Fruit fly (Drosophila melanogaster) whole organism, embryonic: Measurements from ENCODE around the gene CG14120.
A peak's percentile ranks its signal among the peaks of the same experiment; 100 is the strongest.

Source experiments
- ATbp ChIP-seq: fragments of 200-800 bp; sonication (Bioruptor generic); optimal IDR thresholded peaks from 2 replicates; lab custom pipeline; 2017; ENCODE audit warnings: missing biosample characterization, mild to moderate bottlenecking, missing genetic modification characterization, missing genetic modification reagents
- CG10979 ChIP-seq: fragments of 200-800 bp; sonication (Bioruptor generic); optimal IDR thresholded peaks from 2 replicates; lab custom pipeline; 2018; ENCODE audit warnings: missing biosample characterization, mild to moderate bottlenecking, missing genetic modification characterization, moderate library complexity
- CG11398 ChIP-seq: fragments of 200-800 bp; sonication (Bioruptor generic); optimal IDR thresholded peaks from 2 replicates; lab custom pipeline; 2016; ENCODE audit warnings: missing biosample characterization, missing genetic modification characterization
- CG12299 ChIP-seq: fragments of 200-800 bp; sonication (Bioruptor generic); optimal IDR thresholded peaks from 2 replicates; lab custom pipeline; 2018; ENCODE audit warnings: missing biosample characterization, mild to moderate bottlenecking, missing genetic modification characterization
- CG13123 ChIP-seq: fragments of 200-800 bp; sonication (Bioruptor generic); optimal IDR thresholded peaks from 2 replicates; lab custom pipeline; 2016; ENCODE audit warnings: missing biosample characterization, missing genetic modification characterization
- CG13624 ChIP-seq: fragments of 200-800 bp; sonication (Bioruptor generic); optimal IDR thresholded peaks from 2 replicates; lab custom pipeline; 2016; ENCODE audit warnings: missing biosample characterization, missing genetic modification characterization
- CG14667 ChIP-seq: fragments of 200-800 bp; sonication (Bioruptor generic); IDR thresholded peaks from 2 replicates; pipeline ENCODE4 v1.3.6; 2022; ENCODE audit warnings: missing biosample characterization, missing genetic modification characterization
- CG18011 ChIP-seq: fragments of 200-800 bp; sonication (Bioruptor generic); optimal IDR thresholded peaks from 2 replicates; lab custom pipeline; 2017; ENCODE audit warnings: missing biosample characterization, missing genetic modification characterization, mild to moderate bottlenecking, moderate library complexity, missing genotype
- CG2116 ChIP-seq: fragments of 200-800 bp; sonication (Bioruptor generic); optimal IDR thresholded peaks from 3 replicates; lab custom pipeline; 2018; ENCODE audit warnings: missing biosample characterization, mild to moderate bottlenecking, missing genetic modification characterization
- CG2120 ChIP-seq: fragments of 200-800 bp; sonication (Bioruptor generic); optimal IDR thresholded peaks from 3 replicates; lab custom pipeline; 2016; ENCODE audit warnings: missing biosample characterization, missing genetic modification characterization
- CG2875 ChIP-seq: fragments of 200-800 bp; sonication (Bioruptor generic); optimal IDR thresholded peaks from 2 replicates; lab custom pipeline; 2017; ENCODE audit warnings: missing biosample characterization, mild to moderate bottlenecking, missing genetic modification characterization, missing genetic modification reagents
- CG30020 ChIP-seq: fragments of 200-800 bp; optimal IDR thresholded peaks from 2 replicates; lab custom pipeline; 2019; ENCODE audit warnings: missing biosample characterization, mild to moderate bottlenecking, missing genetic modification characterization, moderate library complexity
- CG31224 ChIP-seq: fragments of 200-800 bp; sonication (Bioruptor generic); IDR thresholded peaks from 2 replicates; pipeline ENCODE4 v1.3.6; 2022; ENCODE audit warnings: missing biosample characterization, missing genetic modification characterization
- CG32772 ChIP-seq: fragments of 200-800 bp; sonication (Bioruptor generic); IDR thresholded peaks from 2 replicates; pipeline ENCODE4 v1.3.6; 2022; ENCODE audit warnings: missing biosample characterization, missing genetic modification characterization
- CG34224 ChIP-seq: fragments of 200-800 bp; sonication (Bioruptor generic); IDR thresholded peaks from 3 replicates; pipeline ENCODE4 v1.3.6; 2022; ENCODE audit warnings: missing biosample characterization, missing genetic modification characterization; ENCODE audit not compliant: partially characterized antibody
- CG34422 ChIP-seq: fragments of 200-800 bp; sonication (Bioruptor generic); IDR thresholded peaks from 3 replicates; pipeline ENCODE4 v1.3.6; 2022; ENCODE audit warnings: missing biosample characterization, missing genetic modification characterization
- CG6272 ChIP-seq: fragments of 200-800 bp; sonication (Bioruptor generic); IDR thresholded peaks from 2 replicates; pipeline ENCODE4 v1.3.6; 2022; ENCODE audit warnings: missing biosample characterization, missing genetic modification characterization
- CG6683 ChIP-seq: fragments of 200-800 bp; sonication (Bioruptor generic); optimal IDR thresholded peaks from 2 replicates; lab custom pipeline; 2017; ENCODE audit warnings: missing biosample characterization, mild to moderate bottlenecking, missing genetic modification characterization, missing genetic modification reagents
- CG6765 ChIP-seq: fragments of 200-800 bp; sonication (Bioruptor generic); optimal IDR thresholded peaks from 3 replicates; lab custom pipeline; 2017; ENCODE audit warnings: missing biosample characterization, mild to moderate bottlenecking, missing genetic modification characterization
- CG9437 ChIP-seq: fragments of 200-800 bp; sonication (Bioruptor generic); optimal IDR thresholded peaks from 2 replicates; lab custom pipeline; 2018; ENCODE audit warnings: missing biosample characterization, mild to moderate bottlenecking, missing genetic modification characterization
- CG9876 ChIP-seq: fragments of 200-800 bp; sonication (Bioruptor generic); optimal IDR thresholded peaks from 2 replicates; lab custom pipeline; 2016; ENCODE audit warnings: missing biosample characterization, missing genetic modification characterization
- CrebB ChIP-seq: fragments of 200-800 bp; sonication (Bioruptor generic); optimal IDR thresholded peaks from 3 replicates; lab custom pipeline; 2018; ENCODE audit warnings: missing biosample characterization, mild to moderate bottlenecking, missing genetic modification characterization
- Dfd ChIP-seq, 2 experiments: fragments of >200 bp; optimal IDR thresholded peaks; 2 replicates each; lab custom pipeline; 2017; ENCODE audit warnings: missing biosample characterization in 2 of 2, missing genetic modification characterization in 2 of 2
- ERR ChIP-seq: fragments of 200-800 bp; sonication (Bioruptor generic); optimal IDR thresholded peaks from 2 replicates; lab custom pipeline; 2016; ENCODE audit warnings: missing biosample characterization, missing genetic modification characterization
- Ets97D ChIP-seq: fragments of 200-800 bp; sonication (Bioruptor generic); optimal IDR thresholded peaks from 3 replicates; lab custom pipeline; 2016; ENCODE audit warnings: missing biosample characterization, missing genetic modification characterization
- Fer1 ChIP-seq: fragments of 200-800 bp; sonication (Bioruptor generic); optimal IDR thresholded peaks from 2 replicates; lab custom pipeline; 2017; ENCODE audit warnings: missing biosample characterization, mild to moderate bottlenecking, missing genetic modification characterization
- H15 ChIP-seq: fragments of 200-800 bp; sonication (Bioruptor generic); IDR thresholded peaks from 3 replicates; pipeline ENCODE4 v1.3.6; 2022; ENCODE audit warnings: missing biosample characterization, missing genetic modification characterization
- HHEX ChIP-seq: fragments of 200-800 bp; sonication (Bioruptor generic); optimal IDR thresholded peaks from 3 replicates; lab custom pipeline; 2017; ENCODE audit warnings: missing biosample characterization, mild to moderate bottlenecking, missing genetic modification characterization, missing genetic modification reagents
- HLH3B ChIP-seq: fragments of 200-800 bp; sonication (Bioruptor generic); IDR thresholded peaks from 2 replicates; pipeline ENCODE4 v1.3.6; 2022; ENCODE audit warnings: missing biosample characterization, missing genetic modification characterization
- Hand ChIP-seq: fragments of 200-800 bp; sonication (Bioruptor generic); optimal IDR thresholded peaks from 2 replicates; lab custom pipeline; 2017; ENCODE audit warnings: mild to moderate bottlenecking, missing biosample characterization, missing genetic modification reagents, missing genetic modification characterization
- Optix ChIP-seq: fragments of 200-800 bp; sonication (Bioruptor generic); IDR thresholded peaks from 3 replicates; pipeline ENCODE4 v1.3.6; 2022; ENCODE audit warnings: missing biosample characterization, missing genetic modification characterization
- TFAM ChIP-seq: fragments of 200-800 bp; sonication (Bioruptor generic); optimal IDR thresholded peaks from 2 replicates; lab custom pipeline; 2017; ENCODE audit warnings: missing biosample characterization, missing genetic modification characterization, inconsistent platforms
- ab ChIP-seq: fragments of 200-800 bp; sonication (Bioruptor generic); optimal IDR thresholded peaks from 2 replicates; lab custom pipeline; 2016; ENCODE audit warnings: missing biosample characterization, missing genetic modification characterization
- ap ChIP-seq: fragments of 200-800 bp; sonication (Bioruptor generic); IDR thresholded peaks from 2 replicates; pipeline ENCODE4 v1.3.6; 2022; ENCODE audit warnings: missing biosample characterization, missing genetic modification characterization
- ara ChIP-seq: fragments of 200-800 bp; sonication (Bioruptor generic); IDR thresholded peaks from 2 replicates; pipeline ENCODE4 v1.3.6; 2022; ENCODE audit warnings: missing biosample characterization, missing genetic modification characterization
- ase ChIP-seq: fragments of 200-800 bp; sonication (Bioruptor generic); IDR thresholded peaks from 3 replicates; pipeline ENCODE4 v1.3.6; 2022; ENCODE audit warnings: missing biosample characterization, missing genetic modification characterization
- bcd ChIP-seq: fragments of 200-800 bp; sonication (Bioruptor generic); optimal IDR thresholded peaks from 2 replicates; lab custom pipeline; 2017; ENCODE audit warnings: missing biosample characterization, mild to moderate bottlenecking, missing genetic modification characterization
- bsh ChIP-seq, 2 experiments: fragments of 200-800 bp; sonication (Bioruptor generic); optimal IDR thresholded peaks; 2 replicates each; lab custom pipeline; 2017 to 2018; ENCODE audit warnings: mild to moderate bottlenecking in 2 of 2, missing biosample characterization in 2 of 2, missing genetic modification characterization in 2 of 2, moderate library complexity in 1 of 2
- crp ChIP-seq, 2 experiments: fragments of 200-800 bp; sonication (Bioruptor generic); optimal IDR thresholded peaks; 2 replicates in 1 of 2; 3 replicates in 1 of 2; lab custom pipeline; 2017; ENCODE audit warnings: missing biosample characterization in 2 of 2, missing genetic modification characterization in 2 of 2, mild to moderate bottlenecking in 1 of 2, moderate library complexity in 1 of 2
- dati ChIP-seq: fragments of 200-800 bp; sonication (Bioruptor generic); IDR thresholded peaks from 2 replicates; pipeline ENCODE4 v1.3.6; 2022; ENCODE audit warnings: missing biosample characterization, missing genetic modification characterization
- gfzf ChIP-seq: fragments of 200-800 bp; sonication (Bioruptor generic); optimal IDR thresholded peaks from 2 replicates; lab custom pipeline; 2016; ENCODE audit warnings: missing biosample characterization, mild to moderate bottlenecking, missing genetic modification characterization, moderate library complexity
- nerfin-2 ChIP-seq: fragments of 200-800 bp; sonication (Bioruptor generic); IDR thresholded peaks from 2 replicates; pipeline ENCODE4 v1.3.6; 2022; ENCODE audit warnings: missing biosample characterization, missing genetic modification characterization; ENCODE audit not compliant: partially characterized antibody
- ro ChIP-seq: fragments of 200-800 bp; sonication (Bioruptor generic); IDR thresholded peaks from 2 replicates; pipeline ENCODE4 v1.3.6; 2022; ENCODE audit warnings: missing biosample characterization, missing genetic modification characterization
- schlank ChIP-seq: fragments of 200-800 bp; sonication (Bioruptor generic); optimal IDR thresholded peaks from 2 replicates; lab custom pipeline; 2018; ENCODE audit warnings: missing biosample characterization, mild to moderate bottlenecking, missing genetic modification characterization
- scrt ChIP-seq: fragments of 200-800 bp; sonication (Bioruptor generic); optimal IDR thresholded peaks from 2 replicates; lab custom pipeline; 2018; ENCODE audit warnings: missing biosample characterization, mild to moderate bottlenecking, missing genetic modification characterization, moderate library complexity
- sens-2 ChIP-seq: fragments of 200-800 bp; sonication (Bioruptor generic); IDR thresholded peaks from 2 replicates; pipeline ENCODE4 v1.3.6; 2022; ENCODE audit warnings: missing biosample characterization, missing genetic modification characterization
- seq ChIP-seq: fragments of 200-800 bp; sonication (Bioruptor generic); IDR thresholded peaks from 2 replicates; pipeline ENCODE4 v1.3.6; 2022; ENCODE audit warnings: missing biosample characterization, missing genetic modification characterization
- so ChIP-seq: fragments of 200-800 bp; sonication (Bioruptor generic); IDR thresholded peaks from 3 replicates; pipeline ENCODE4 v1.3.6; 2022; ENCODE audit warnings: missing biosample characterization, missing genetic modification characterization
- tin ChIP-seq: fragments of 200-800 bp; sonication (Bioruptor generic); optimal IDR thresholded peaks from 3 replicates; lab custom pipeline; 2016; ENCODE audit warnings: missing biosample characterization, missing genetic modification characterization
- zfh2 ChIP-seq: fragments of 200-800 bp; sonication (Bioruptor generic); optimal IDR thresholded peaks from 2 replicates; lab custom pipeline; 2016; ENCODE audit warnings: missing biosample characterization, missing genetic modification characterization

The CG14120 gene

DNA sequence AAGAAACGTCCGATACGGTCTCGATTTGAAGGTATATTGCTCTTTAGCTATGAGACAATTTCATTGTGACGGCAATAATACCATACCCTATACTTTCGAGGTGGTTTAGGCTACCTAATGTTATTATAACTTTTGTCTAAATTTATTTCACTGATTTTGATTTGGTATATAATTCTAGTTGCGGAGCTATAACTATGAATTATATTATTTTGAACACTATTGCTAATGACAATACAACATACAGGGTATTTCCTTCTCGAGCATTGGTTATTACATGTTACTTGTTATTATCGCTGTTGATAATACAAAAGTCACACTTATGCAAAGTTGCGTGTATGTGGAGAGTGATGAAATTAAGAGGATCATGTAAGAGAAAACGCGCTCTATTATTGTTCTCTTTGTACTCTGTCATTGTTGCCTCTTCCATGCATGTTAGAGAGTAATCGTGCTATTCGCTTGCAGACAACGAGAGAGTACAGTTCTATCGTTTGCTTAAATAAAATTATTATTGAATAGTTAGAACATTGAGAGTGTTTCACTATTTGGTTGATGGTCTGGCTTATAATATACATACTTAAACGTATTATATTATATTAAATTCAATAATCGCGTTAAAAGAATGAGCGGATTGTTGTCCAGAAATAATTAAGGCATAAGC lies 28.9 kb downstream of the CG14120 start, which contains the start of gene CG32115 (continued):
- TF ChIP-seq CG2116 (GFP tag; lab: Kevin White, UChicago) (peak; percentile 52), HHEX (GFP tag; lab: Kevin White, UChicago) (peak; percentile 92), nerfin-2 (GFP tag; lab: Robert Waterston, UW) (no peak), CG30020 (no peak), CG18011 (peak; percentile 83), ATbp (GFP tag; lab: Kevin White, UChicago) (peak; percentile 82), CG2875 (peak; percentile 78), CG31224 (GFP tag; lab: Robert Waterston, UW) (peak; percentile 93), bsh (GFP tag; optimal IDR thresholded peaks at IDR 0.05; lab: Kevin White, UChicago) (peak in 1 of 2 experiments; percentile 95), ERR (GFP tag; lab: Kevin White, UChicago) (peak; percentile 89), sens-2 (GFP tag; lab: Robert Waterston, UW) (peak; percentile 79; the same call in 1 of the 2 replicates), ab (GFP tag; lab: Kevin White, UChicago) (peak; percentile 63), CG32772 (GFP tag; lab: Robert Waterston, UW) (peak; percentile 93), CG12299 (tag; lab: Kevin White, UChicago) (peak; percentile 90), bcd (GFP tag; lab: Kevin White, UChicago) (peak; percentile 94), CG34422 (GFP tag; lab: Robert Waterston, UW) (peak; percentile 97), CG13123 (GFP tag; lab: Kevin White, UChicago) (peak; percentile 73), ap (GFP tag; lab: Robert Waterston, UW) (peak; percentile 84), CrebB (tag; lab: Kevin White, UChicago) (peak; percentile 93), Dfd (GFP tag; optimal IDR thresholded peaks at IDR 0.05; lab: Kevin White, UChicago) (no peak), schlank (tag; lab: Kevin White, UChicago) (peak; percentile 89), zfh2 (GFP tag; lab: Kevin White, UChicago) (peak; percentile 91), Ets97D (GFP tag; lab: Kevin White, UChicago) (peak; percentile 68), TFAM (GFP tag; lab: Kevin White, UChicago) (no peak), CG9437 (GFP tag; lab: Kevin White, UChicago) (peak; percentile 85), Optix (GFP tag; lab: Robert Waterston, UW) (peak; percentile 36; the same call in 1 of the 3 replicates), CG34224 (GFP tag; lab: Robert Waterston, UW) (peak; percentile 50; the same call in 2 of the 3 replicates), dati (GFP tag; lab: Robert Waterston, UW) (peak; percentile 85), ro (GFP tag; lab: Robert Waterston, UW) (peak; percentile 74), so (peak; percentile 92), Fer1 (GFP tag; lab: Kevin White, UChicago) (peak; percentile 94), CG14667 (GFP tag; lab: Robert Waterston, UW) (peak; percentile 91), Hand (GFP tag; lab: Kevin White, UChicago) (peak; percentile 82), ara (GFP tag; lab: Robert Waterston, UW) (peak; percentile 94), CG6272 (GFP tag; lab: Robert Waterston, UW) (peak; percentile 93), H15 (GFP tag; lab: Robert Waterston, UW) (peak; percentile 95), crp (GFP tag; optimal IDR thresholded peaks at IDR 0.05; lab: Kevin White, UChicago) (peak in 1 of 2 experiments; percentile 46), CG2120 (GFP tag; lab: Kevin White, UChicago) (peak; percentile 99), tin (GFP tag; lab: Kevin White, UChicago) (peak; percentile 88), gfzf (GFP tag; lab: Kevin White, UChicago) (no peak), HLH3B (peak; percentile 95), CG11398 (peak; percentile 68), ase (GFP tag; lab: Robert Waterston, UW) (peak; percentile 95), seq (GFP tag; lab: Robert Waterston, UW) (peak; percentile 95), CG6765 (GFP tag; lab: Kevin White, UChicago) (peak; percentile 85), CG6683 (GFP tag; lab: Kevin White, UChicago) (no peak), scrt (GFP tag; lab: Kevin White, UChicago) (peak; percentile 89), CG9876 (GFP tag; lab: Kevin White, UChicago) (peak; percentile 84), CG13624 (GFP tag; lab: Kevin White, UChicago) (peak; percentile 96), CG10979 (tag; lab: Kevin White, UChicago) (no peak)
